Worm (Caenorhabditis elegans) whole organism, L2 larva: Measurements from ENCODE around the gene B0303.11.

Experiments used
- C34F6.9 ChIP-seq: fragments of 150-350 bp; optimal IDR thresholded peaks from 2 replicates; lab custom pipeline; 2014; ENCODE audit warnings: missing biosample characterization, missing genetic modification characterization
- F13H6.1 ChIP-seq: sonication (generic microtip); optimal IDR thresholded peaks from 2 replicates; lab custom pipeline; 2016; ENCODE audit warnings: missing genetic modification characterization, missing compliant biosample characterization
- R02D3.7 ChIP-seq: fragments of 150-350 bp; optimal IDR thresholded peaks from 2 replicates; lab custom pipeline; 2014; ENCODE audit warnings: missing biosample characterization, missing genetic modification characterization
- Y55F3AM.14 ChIP-seq: fragments of 200-800 bp; sonication (Bioruptor generic); optimal IDR thresholded peaks from 2 replicates; lab custom pipeline; 2018; ENCODE audit warnings: mild to moderate bottlenecking, missing genetic modification characterization, missing compliant biosample characterization
- ZK546.5 ChIP-seq: sonication (generic microtip); optimal IDR thresholded peaks from 2 replicates; lab custom pipeline; 2017; ENCODE audit warnings: missing biosample characterization, missing genetic modification characterization
- alr-1 ChIP-seq: fragments of 150-350 bp; optimal IDR thresholded peaks from 2 replicates; lab custom pipeline; 2014; ENCODE audit warnings: missing biosample characterization, missing genetic modification characterization
- aly-2 ChIP-seq: fragments of 150-350 bp; optimal IDR thresholded peaks from 2 replicates; lab custom pipeline; 2014; ENCODE audit warnings: missing biosample characterization, missing genetic modification characterization
- ama-1 ChIP-seq: fragments of 150-350 bp; optimal IDR thresholded peaks from 2 replicates; lab custom pipeline; 2018; ENCODE audit warnings: inconsistent platforms
- blmp-1 ChIP-seq: sonication (generic microtip); optimal IDR thresholded peaks from 2 replicates; lab custom pipeline; 2017; ENCODE audit warnings: missing genetic modification characterization, mild to moderate bottlenecking, missing compliant biosample characterization, antibody characterized with exemption, moderate library complexity; ENCODE audit not compliant: insufficient read depth
- ceh-16 ChIP-seq: fragments of 150-350 bp; optimal IDR thresholded peaks from 2 replicates; lab custom pipeline; 2014; ENCODE audit warnings: missing biosample characterization, missing genetic modification characterization
- ceh-82 ChIP-seq: fragments of 150-350 bp; optimal IDR thresholded peaks from 2 replicates; lab custom pipeline; 2014; ENCODE audit warnings: missing biosample characterization, missing genetic modification characterization
- crh-2 ChIP-seq: sonication (generic microtip); optimal IDR thresholded peaks from 2 replicates; lab custom pipeline; 2017; ENCODE audit warnings: missing biosample characterization, missing genetic modification characterization
- dmd-4 ChIP-seq: sonication (generic microtip); optimal IDR thresholded peaks from 2 replicates; lab custom pipeline; 2017; ENCODE audit warnings: missing biosample characterization, missing genetic modification characterization
- egl-27 ChIP-seq: sonication (generic microtip); optimal IDR thresholded peaks from 3 replicates; lab custom pipeline; 2017; ENCODE audit warnings: missing biosample characterization, missing genetic modification reagents, missing genetic modification characterization
- elt-1 ChIP-seq: fragments of 150-350 bp; optimal IDR thresholded peaks from 2 replicates; lab custom pipeline; 2014; ENCODE audit warnings: missing biosample characterization, missing genetic modification characterization
- elt-3 ChIP-seq: sonication (generic microtip); optimal IDR thresholded peaks from 2 replicates; lab custom pipeline; 2017; ENCODE audit warnings: missing biosample characterization, missing genetic modification characterization
- fos-1 ChIP-seq: fragments of 150-350 bp; optimal IDR thresholded peaks from 2 replicates; lab custom pipeline; 2014; ENCODE audit warnings: missing biosample characterization, missing genetic modification characterization
- gmeb-1 ChIP-seq: fragments of 150-350 bp; optimal IDR thresholded peaks from 2 replicates; lab custom pipeline; 2014; ENCODE audit warnings: missing biosample characterization, missing genetic modification characterization
- lin-11 ChIP-seq: fragments of 150-350 bp; sonication (generic microtip); optimal IDR thresholded peaks from 2 replicates; lab custom pipeline; 2014; ENCODE audit warnings: missing biosample characterization, missing genetic modification characterization, inconsistent platforms, mixed read lengths
- lin-13 ChIP-seq: fragments of 150-350 bp; optimal IDR thresholded peaks from 2 replicates; lab custom pipeline; 2014; ENCODE audit warnings: missing biosample characterization, missing genetic modification reagents, missing genetic modification characterization
- lin-39 ChIP-seq: fragments of 150-350 bp; optimal IDR thresholded peaks from 2 replicates; lab custom pipeline; 2014; ENCODE audit warnings: missing biosample characterization, missing genetic modification reagents, missing genetic modification characterization
- lsy-2 ChIP-seq, 2 experiments: fragments of 150-350 bp in 1 of 2; sonication (generic microtip) in 1 of 2; optimal IDR thresholded peaks; 2 replicates each; lab custom pipeline; 2014 to 2017; ENCODE audit warnings: missing biosample characterization in 2 of 2, missing genetic modification characterization in 2 of 2
- mab-5 ChIP-seq: fragments of 150-350 bp; optimal IDR thresholded peaks from 2 replicates; lab custom pipeline; 2014; ENCODE audit warnings: missing biosample characterization, missing genetic modification characterization
- mbf-1 ChIP-seq: sonication (generic microtip); optimal IDR thresholded peaks from 2 replicates; lab custom pipeline; 2017; ENCODE audit warnings: missing biosample characterization, missing genetic modification characterization
- mdl-1 ChIP-seq, 2 experiments: fragments of 150-350 bp in 1 of 2; sonication (generic microtip) in 1 of 2; optimal IDR thresholded peaks; 2 replicates each; lab custom pipeline; 2017; ENCODE audit warnings: missing biosample characterization in 2 of 2, missing genetic modification characterization in 2 of 2
- nhr-10 ChIP-seq: sonication (generic microtip); optimal IDR thresholded peaks from 2 replicates; lab custom pipeline; 2017; ENCODE audit warnings: missing biosample characterization, missing genetic modification characterization
- nhr-11 ChIP-seq: fragments of 150-350 bp; optimal IDR thresholded peaks from 2 replicates; lab custom pipeline; 2014; ENCODE audit warnings: missing biosample characterization, missing genetic modification characterization
- nhr-12 ChIP-seq: fragments of 150-350 bp; optimal IDR thresholded peaks from 2 replicates; lab custom pipeline; 2014; ENCODE audit warnings: missing biosample characterization, missing genetic modification characterization
- nhr-129 ChIP-seq: fragments of 150-350 bp; optimal IDR thresholded peaks from 2 replicates; lab custom pipeline; 2014; ENCODE audit warnings: missing biosample characterization, missing genetic modification characterization
- nhr-21 ChIP-seq: fragments of 150-350 bp; optimal IDR thresholded peaks from 2 replicates; lab custom pipeline; 2014; ENCODE audit warnings: missing biosample characterization, missing genetic modification characterization
- nhr-23 ChIP-seq: fragments of 150-350 bp; optimal IDR thresholded peaks from 2 replicates; lab custom pipeline; 2014; ENCODE audit warnings: missing biosample characterization, missing genetic modification reagents, missing genetic modification characterization
- nhr-237 ChIP-seq: fragments of 150-350 bp; optimal IDR thresholded peaks from 2 replicates; lab custom pipeline; 2014; ENCODE audit warnings: missing biosample characterization, missing genetic modification characterization
- nhr-25 ChIP-seq: fragments of 150-350 bp; sonication (generic microtip); optimal IDR thresholded peaks from 3 replicates; lab custom pipeline; 2014; ENCODE audit warnings: missing biosample characterization, missing genetic modification characterization
- nhr-6 ChIP-seq: fragments of 150-350 bp; optimal IDR thresholded peaks from 2 replicates; lab custom pipeline; 2014; ENCODE audit warnings: missing biosample characterization, missing genetic modification characterization
- nhr-77 ChIP-seq: fragments of 150-350 bp; optimal IDR thresholded peaks from 2 replicates; lab custom pipeline; 2014; ENCODE audit warnings: missing biosample characterization, missing genetic modification characterization
- peb-1 ChIP-seq: fragments of 150-350 bp; optimal IDR thresholded peaks from 2 replicates; lab custom pipeline; 2014; ENCODE audit warnings: missing biosample characterization, missing genetic modification characterization
- sem-4 ChIP-seq: fragments of 150-350 bp; optimal IDR thresholded peaks from 2 replicates; lab custom pipeline; 2014; ENCODE audit warnings: missing biosample characterization, missing genetic modification reagents, missing genetic modification characterization
- skn-1 ChIP-seq: sonication (generic microtip); optimal IDR thresholded peaks from 2 replicates; lab custom pipeline; 2017; ENCODE audit warnings: missing biosample characterization, missing genetic modification characterization
- sma-3 ChIP-seq: sonication (generic microtip); optimal IDR thresholded peaks from 2 replicates; lab custom pipeline; 2016; ENCODE audit warnings: missing genetic modification reagents, missing genetic modification characterization, missing compliant biosample characterization
- sma-9 ChIP-seq, 2 experiments: fragments of 150-350 bp in 1 of 2; sonication (generic microtip) in 1 of 2; optimal IDR thresholded peaks; 2 replicates each; lab custom pipeline; 2014 to 2016; ENCODE audit warnings: missing genetic modification characterization in 2 of 2, mild to moderate bottlenecking in 1 of 2, missing biosample characterization in 1 of 2, missing compliant biosample characterization in 1 of 2, missing genetic modification reagents in 1 of 2, moderate library complexity in 1 of 2
- snpc-4 ChIP-seq: fragments of 150-350 bp; optimal IDR thresholded peaks from 2 replicates; lab custom pipeline; 2014; ENCODE audit warnings: missing biosample characterization, missing genetic modification characterization
- unc-39 ChIP-seq: fragments of 150-350 bp; optimal IDR thresholded peaks from 2 replicates; lab custom pipeline; 2014; ENCODE audit warnings: missing biosample characterization, missing genetic modification characterization
- unc-55 ChIP-seq: fragments of 150-350 bp; sonication (generic microtip); optimal IDR thresholded peaks from 3 replicates; lab custom pipeline; 2014; ENCODE audit warnings: missing biosample characterization, missing genetic modification reagents, missing genetic modification characterization
- unc-62 ChIP-seq: fragments of 150-350 bp; optimal IDR thresholded peaks from 2 replicates; lab custom pipeline; 2014; ENCODE audit warnings: missing biosample characterization, missing genetic modification reagents, missing genetic modification characterization
- zag-1 ChIP-seq: fragments of 150-350 bp; optimal IDR thresholded peaks from 2 replicates; lab custom pipeline; 2014; ENCODE audit warnings: missing biosample characterization, missing genetic modification characterization
- ztf-1 ChIP-seq: fragments of 200-800 bp; sonication (Bioruptor generic); conservative IDR thresholded peaks from 2 replicates; pipeline ENCODE4 v1.3.6; 2022; ENCODE audit warnings: missing genetic modification characterization, missing compliant biosample characterization
- ztf-11 ChIP-seq: sonication (generic microtip); optimal IDR thresholded peaks from 2 replicates; lab custom pipeline; 2017; ENCODE audit warnings: missing biosample characterization, missing genetic modification characterization
- ztf-4 ChIP-seq: fragments of 150-350 bp; optimal IDR thresholded peaks from 2 replicates; lab custom pipeline; 2014; ENCODE audit warnings: missing biosample characterization, missing genetic modification characterization

B0303.11 gene

ce11 chrIII:8663143-8663542 lies 47.1 kb downstream of the B0303.11 start:
- TF ChIP-seq R02D3.7 (tag; lab: Kevin White, UChicago) (no peak), nhr-25 (tag; lab: Kevin White, UChicago) (peak; percentile 28), nhr-237 (tag; lab: Kevin White, UChicago) (no peak), ama-1 (lab: Kevin White, UChicago) (no peak)

ce11 chrIII:8658367-8658761 lies 51.8 kb downstream of the B0303.11 start:
- TF ChIP-seq unc-55 (GFP tag; lab: Kevin White, UChicago) (peak; percentile 95), mab-5 (peak; percentile 53), snpc-4 (tag; lab: Kevin White, UChicago) (peak; percentile 31), alr-1 (no peak), Y55F3AM.14 (peak; percentile 94), ceh-82 (tag; lab: Kevin White, UChicago) (no peak), lsy-2 (tag; optimal IDR thresholded peaks at IDR 0.05; lab: Kevin White, UChicago) (peak; percentile 28 to 91), blmp-1 (tag; lab: Kevin White, UChicago) (peak; percentile 45), mdl-1 (tag; optimal IDR thresholded peaks at IDR 0.05; lab: Kevin White, UChicago) (peak in 1 of 2 experiments; percentile 84), nhr-21 (peak; percentile 97), sma-9 (GFP tag; optimal IDR thresholded peaks at IDR 0.05; lab: Kevin White, UChicago) (peak; percentile 95), sma-9 (tag; optimal IDR thresholded peaks at IDR 0.05; lab: Kevin White, UChicago) (no peak), ZK546.5 (tag; lab: Kevin White, UChicago) (no peak), dmd-4 (tag; lab: Kevin White, UChicago) (no peak), ceh-16 (tag; lab: Kevin White, UChicago) (no peak), nhr-77 (tag; lab: Kevin White, UChicago) (no peak), nhr-6 (peak; percentile 93), ztf-11 (tag; lab: Kevin White, UChicago) (no peak), lin-11 (tag; lab: Kevin White, UChicago) (peak; percentile 53), elt-3 (tag; lab: Kevin White, UChicago) (no peak), nhr-129 (tag; lab: Kevin White, UChicago) (peak; percentile 97), C34F6.9 (tag; lab: Kevin White, UChicago) (peak; percentile 96), skn-1 (no peak), nhr-237 (tag; lab: Kevin White, UChicago) (no peak), nhr-12 (no peak), unc-39 (tag; lab: Kevin White, UChicago) (no peak), peb-1 (tag; lab: Kevin White, UChicago) (no peak), zag-1 (tag; lab: Kevin White, UChicago) (peak; percentile 54), R02D3.7 (tag; lab: Kevin White, UChicago) (no peak), fos-1 (tag; lab: Kevin White, UChicago) (peak; percentile 83), lin-13 (peak; percentile 79), F13H6.1 (tag; lab: Kevin White, UChicago) (peak; percentile 98), gmeb-1 (tag; lab: Kevin White, UChicago) (peak; percentile 82), sem-4 (tag; lab: Kevin White, UChicago) (peak; percentile 92), nhr-23 (tag; lab: Kevin White, UChicago) (no peak), sma-3 (GFP tag; lab: Kevin White, UChicago) (peak; percentile 97), ztf-4 (peak; percentile 93), ztf-1 (GFP tag; lab: Robert Waterston, UW) (no peak), nhr-10 (tag; lab: Kevin White, UChicago) (no peak), egl-27 (peak; percentile 53), elt-1 (tag; lab: Kevin White, UChicago) (no peak), crh-2 (tag; lab: Kevin White, UChicago) (peak; percentile 99), mbf-1 (no peak), nhr-11 (tag; lab: Kevin White, UChicago) (no peak), unc-62 (GFP tag; lab: Kevin White, UChicago) (peak; percentile 59), aly-2 (tag; lab: Kevin White, UChicago) (no peak), lin-39 (tag; lab: Kevin White, UChicago) (no peak), ama-1 (lab: Kevin White, UChicago) (peak; percentile 67), nhr-25 (tag; lab: Kevin White, UChicago) (peak; percentile 97)
